Fruit fly (Drosophila melanogaster) whole organism, embryonic: ENCODE data around the gene CG9302.

Source experiments
- BtbVII ChIP-seq: fragments of 200-800 bp; sonication (Bioruptor generic); optimal IDR thresholded peaks from 3 replicates; lab custom pipeline; 2017; ENCODE audit warnings: missing biosample characterization, mild to moderate bottlenecking, missing genetic modification characterization
- CG10147 ChIP-seq: fragments of 200-800 bp; sonication (Bioruptor generic); optimal IDR thresholded peaks from 2 replicates; lab custom pipeline; 2019; ENCODE audit warnings: missing biosample characterization, mild to moderate bottlenecking, missing genetic modification characterization, moderate library complexity
- CG10565 ChIP-seq: fragments of 200-800 bp; sonication (Bioruptor generic); optimal IDR thresholded peaks from 3 replicates; lab custom pipeline; 2016; ENCODE audit warnings: missing biosample characterization, mild to moderate bottlenecking, missing genetic modification characterization
- CG11695 ChIP-seq: fragments of 200-800 bp; sonication (Bioruptor generic); IDR thresholded peaks from 3 replicates; pipeline ENCODE4 v1.3.6; 2022; ENCODE audit warnings: missing biosample characterization, missing genetic modification characterization
- CG11696 ChIP-seq: fragments of 200-800 bp; sonication (Bioruptor generic); IDR thresholded peaks from 2 replicates; pipeline ENCODE4 v1.3.6; 2022; ENCODE audit warnings: missing biosample characterization, missing genetic modification characterization
- CG12236 ChIP-seq: fragments of 200-800 bp; sonication (Bioruptor generic); optimal IDR thresholded peaks from 2 replicates; lab custom pipeline; 2016; ENCODE audit warnings: missing biosample characterization, missing genetic modification characterization
- CG13775 ChIP-seq: fragments of 200-800 bp; sonication (Bioruptor generic); optimal IDR thresholded peaks from 3 replicates; lab custom pipeline; 2017; ENCODE audit warnings: missing biosample characterization, mild to moderate bottlenecking, missing genetic modification characterization
- CG15514 ChIP-seq: fragments of 200-800 bp; sonication (Bioruptor generic); optimal IDR thresholded peaks from 3 replicates; lab custom pipeline; 2017; ENCODE audit warnings: missing biosample characterization, missing genetic modification characterization, mild to moderate bottlenecking, moderate library complexity, missing genetic modification reagents
- CG2120 ChIP-seq: fragments of 200-800 bp; sonication (Bioruptor generic); optimal IDR thresholded peaks from 3 replicates; lab custom pipeline; 2016; ENCODE audit warnings: missing biosample characterization, missing genetic modification characterization
- CG32767 ChIP-seq: fragments of 200-800 bp; sonication (Bioruptor generic); IDR thresholded peaks from 2 replicates; pipeline ENCODE4 v1.3.6; 2022; ENCODE audit warnings: missing biosample characterization, missing genetic modification characterization
- CG3281 ChIP-seq: fragments of 200-800 bp; sonication (Bioruptor generic); optimal IDR thresholded peaks from 3 replicates; lab custom pipeline; 2017; ENCODE audit warnings: missing biosample characterization, mild to moderate bottlenecking, missing genetic modification characterization
- CG4328 ChIP-seq: fragments of 200-800 bp; sonication (Bioruptor generic); optimal IDR thresholded peaks from 3 replicates; lab custom pipeline; 2017; ENCODE audit warnings: missing biosample characterization, missing genetic modification reagents, missing genetic modification characterization
- CG4360 ChIP-seq: fragments of 200-800 bp; sonication (Bioruptor generic); IDR thresholded peaks from 2 replicates; pipeline ENCODE4 v1.3.6; 2022; ENCODE audit warnings: missing biosample characterization, missing genetic modification characterization
- CG4820 ChIP-seq: fragments of 200-800 bp; sonication (Bioruptor generic); optimal IDR thresholded peaks from 3 replicates; lab custom pipeline; 2016; ENCODE audit warnings: missing biosample characterization, missing genetic modification characterization
- CG5180 ChIP-seq: fragments of 200-800 bp; sonication (Bioruptor generic); optimal IDR thresholded peaks from 3 replicates; lab custom pipeline; 2017; ENCODE audit warnings: missing biosample characterization, missing genetic modification characterization, mild to moderate bottlenecking, moderate library complexity, missing genetic modification reagents
- CG5953 ChIP-seq: fragments of 200-800 bp; sonication (Bioruptor generic); IDR thresholded peaks from 2 replicates; pipeline ENCODE4 v1.3.6; 2022; ENCODE audit warnings: missing biosample characterization, missing genetic modification characterization
- CG7271 ChIP-seq: fragments of 200-800 bp; sonication (Bioruptor generic); optimal IDR thresholded peaks from 2 replicates; lab custom pipeline; 2018; ENCODE audit warnings: missing biosample characterization, mild to moderate bottlenecking, missing genetic modification characterization, moderate library complexity
- CG7372 ChIP-seq: fragments of 200-800 bp; sonication (Bioruptor generic); IDR thresholded peaks from 2 replicates; pipeline ENCODE4 v1.3.6; 2022; ENCODE audit warnings: missing biosample characterization, missing genetic modification characterization
- CG7839 ChIP-seq: fragments of 200-800 bp; sonication (Bioruptor generic); optimal IDR thresholded peaks from 3 replicates; lab custom pipeline; 2018; ENCODE audit warnings: missing biosample characterization, mild to moderate bottlenecking, missing genetic modification characterization, moderate library complexity
- CG9817 ChIP-seq: fragments of 200-800 bp; sonication (Bioruptor generic); optimal IDR thresholded peaks from 2 replicates; lab custom pipeline; 2018; ENCODE audit warnings: missing biosample characterization, mild to moderate bottlenecking, missing genetic modification characterization, moderate library complexity
- CG9876 ChIP-seq: fragments of 200-800 bp; sonication (Bioruptor generic); optimal IDR thresholded peaks from 2 replicates; lab custom pipeline; 2016; ENCODE audit warnings: missing biosample characterization, missing genetic modification characterization
- Deaf1 ChIP-seq: fragments of 200-800 bp; optimal IDR thresholded peaks from 3 replicates; lab custom pipeline; 2019; ENCODE audit warnings: missing biosample characterization, mild to moderate bottlenecking, missing genetic modification characterization, moderate library complexity
- Elba2 ChIP-seq: fragments of 200-800 bp; sonication (Bioruptor generic); optimal IDR thresholded peaks from 3 replicates; lab custom pipeline; 2016; ENCODE audit warnings: missing biosample characterization, missing genetic modification characterization
- Fer1 ChIP-seq: fragments of 200-800 bp; sonication (Bioruptor generic); optimal IDR thresholded peaks from 2 replicates; lab custom pipeline; 2017; ENCODE audit warnings: missing biosample characterization, mild to moderate bottlenecking, missing genetic modification characterization
- Hr3 ChIP-seq: fragments of 200-800 bp; sonication (Bioruptor generic); optimal IDR thresholded peaks from 3 replicates; lab custom pipeline; 2016; ENCODE audit warnings: missing biosample characterization, missing genetic modification characterization
- Hr51 ChIP-seq, 2 experiments: fragments of 200-800 bp; sonication (Bioruptor generic); optimal IDR thresholded peaks; 2 replicates in 1 of 2; 3 replicates in 1 of 2; lab custom pipeline; 2016 to 2018; ENCODE audit warnings: missing biosample characterization in 2 of 2, missing genetic modification characterization in 2 of 2, mild to moderate bottlenecking in 1 of 2, moderate library complexity in 1 of 2
- Kr ChIP-seq: fragments of 200-800 bp; sonication (Bioruptor generic); optimal IDR thresholded peaks from 2 replicates; lab custom pipeline; 2017; ENCODE audit warnings: missing biosample characterization, mild to moderate bottlenecking, missing genetic modification characterization
- MESR4 ChIP-seq: fragments of 200-800 bp; sonication (Bioruptor generic); optimal IDR thresholded peaks from 2 replicates; lab custom pipeline; 2018; ENCODE audit warnings: missing biosample characterization, mild to moderate bottlenecking, missing genetic modification characterization, moderate library complexity
- Med ChIP-seq: fragments of 200-800 bp; sonication (Bioruptor generic); peaks from one replicate; lab custom pipeline; 2016; ENCODE audit warnings: missing biosample characterization, missing genetic modification characterization, mild to moderate bottlenecking, inconsistent platforms, moderate library complexity
- Meics ChIP-seq: fragments of 200-800 bp; sonication (Bioruptor generic); optimal IDR thresholded peaks from 2 replicates; lab custom pipeline; 2017; ENCODE audit warnings: missing biosample characterization, mild to moderate bottlenecking, missing genetic modification characterization
- Mrtf ChIP-seq: fragments of 200-800 bp; sonication (Bioruptor generic); IDR thresholded peaks from 3 replicates; pipeline ENCODE4 v1.3.6; 2022; ENCODE audit warnings: missing biosample characterization, missing genetic modification characterization
- Poxn ChIP-seq: fragments of 200-800 bp; sonication (Bioruptor generic); IDR thresholded peaks from 2 replicates; pipeline ENCODE4 v1.3.6; 2022; ENCODE audit warnings: missing biosample characterization, missing genetic modification characterization
- Sox102F ChIP-seq: fragments of 200-800 bp; sonication (Bioruptor generic); optimal IDR thresholded peaks from 2 replicates; lab custom pipeline; 2018; ENCODE audit warnings: missing biosample characterization, mild to moderate bottlenecking, missing genetic modification characterization, moderate library complexity
- Spps ChIP-seq: fragments of 200-800 bp; sonication (Bioruptor generic); optimal IDR thresholded peaks from 2 replicates; lab custom pipeline; 2018; ENCODE audit warnings: missing biosample characterization, mild to moderate bottlenecking, missing genetic modification characterization
- bcd ChIP-seq: fragments of 200-800 bp; sonication (Bioruptor generic); optimal IDR thresholded peaks from 2 replicates; lab custom pipeline; 2017; ENCODE audit warnings: missing biosample characterization, mild to moderate bottlenecking, missing genetic modification characterization
- caup ChIP-seq: fragments of 200-800 bp; sonication (Bioruptor generic); optimal IDR thresholded peaks from 3 replicates; lab custom pipeline; 2017; ENCODE audit warnings: missing biosample characterization, mild to moderate bottlenecking, missing genetic modification characterization, moderate library complexity; ENCODE audit not compliant: severe bottlenecking
- ewg ChIP-seq: fragments of 200-800 bp; sonication (Bioruptor generic); optimal IDR thresholded peaks from 3 replicates; lab custom pipeline; 2017; ENCODE audit warnings: mild to moderate bottlenecking, missing biosample characterization, missing genetic modification reagents, missing genetic modification characterization
- grau ChIP-seq: fragments of 200-800 bp; optimal IDR thresholded peaks from 3 replicates; lab custom pipeline; 2019; ENCODE audit warnings: missing biosample characterization, mild to moderate bottlenecking, missing genetic modification characterization, moderate library complexity
- hkb ChIP-seq, 2 experiments: fragments of 200-800 bp in 1 of 2; fragments of >200 bp in 1 of 2; sonication (Bioruptor generic) in 1 of 2; IDR thresholded peaks in 1 of 2; optimal IDR thresholded peaks in 1 of 2; 2 replicates each; pipeline versions ENCODE4 v1.3.6 to Lab custom; 2017 to 2022; ENCODE audit warnings: missing biosample characterization in 1 of 2, missing genetic modification characterization in 1 of 2
- kni ChIP-seq: fragments of 200-800 bp; sonication (Bioruptor generic); optimal IDR thresholded peaks from 3 replicates; lab custom pipeline; 2017; ENCODE audit warnings: mild to moderate bottlenecking, missing biosample characterization, missing genetic modification reagents, missing genetic modification characterization
- ranshi ChIP-seq: fragments of 200-800 bp; sonication (Bioruptor generic); IDR thresholded peaks from 2 replicates; pipeline ENCODE4 v1.3.6; 2022; ENCODE audit warnings: missing biosample characterization, missing genetic modification characterization
- row ChIP-seq: fragments of 200-800 bp; sonication (Bioruptor generic); IDR thresholded peaks from 3 replicates; pipeline ENCODE4 v1.3.6; 2022; ENCODE audit warnings: missing biosample characterization, missing genetic modification characterization
- sens-2 ChIP-seq: fragments of 200-800 bp; sonication (Bioruptor generic); IDR thresholded peaks from 2 replicates; pipeline ENCODE4 v1.3.6; 2022; ENCODE audit warnings: missing biosample characterization, missing genetic modification characterization
- sima ChIP-seq: fragments of 200-800 bp; sonication (Bioruptor generic); optimal IDR thresholded peaks from 2 replicates; lab custom pipeline; 2016; ENCODE audit warnings: missing biosample characterization, missing genetic modification characterization
- stc ChIP-seq: fragments of 200-800 bp; sonication (Bioruptor generic); IDR thresholded peaks from 2 replicates; pipeline ENCODE4 v1.3.6; 2022; ENCODE audit warnings: missing biosample characterization, missing genetic modification characterization
- tio ChIP-seq: fragments of 200-800 bp; sonication (Bioruptor generic); optimal IDR thresholded peaks from 2 replicates; lab custom pipeline; 2017; ENCODE audit warnings: missing biosample characterization, missing genetic modification characterization, inconsistent platforms
- unpg ChIP-seq: fragments of 200-800 bp; sonication (Bioruptor generic); optimal IDR thresholded peaks from 3 replicates; lab custom pipeline; 2018; ENCODE audit warnings: missing biosample characterization, mild to moderate bottlenecking, missing genetic modification characterization, moderate library complexity
- zen ChIP-seq: fragments of 200-800 bp; sonication (Bioruptor generic); optimal IDR thresholded peaks from 3 replicates; lab custom pipeline; 2018; ENCODE audit warnings: missing biosample characterization, mild to moderate bottlenecking, missing genetic modification characterization, moderate library complexity
- zf30C ChIP-seq: fragments of 200-800 bp; sonication (Bioruptor generic); optimal IDR thresholded peaks from 3 replicates; lab custom pipeline; 2018; ENCODE audit warnings: missing biosample characterization, mild to moderate bottlenecking, missing genetic modification characterization
- zfh1 ChIP-seq: fragments of 200-800 bp; sonication (Bioruptor generic); IDR thresholded peaks from 3 replicates; pipeline ENCODE4 v1.3.6; 2022; ENCODE audit warnings: missing biosample characterization, missing genetic modification characterization

CG9302 gene

dm6 chr2L:13399565-13399964, 21.2 kb upstream of the CG9302 start (continued):
- TF ChIP-seq CG9876 (no peak), ewg (GFP tag; lab: Kevin White, UChicago) (no peak), CG10147 (GFP tag; lab: Kevin White, UChicago) (no peak), CG2120 (peak; percentile 9), MESR4 (GFP tag; lab: Kevin White, UChicago) (no peak), Deaf1 (tag; lab: Kevin White, UChicago) (peak; percentile 64), CG7271 (tag; lab: Kevin White, UChicago) (no peak), Mrtf (no peak), CG4820 (GFP tag; lab: Kevin White, UChicago) (no peak), Poxn (GFP tag; lab: Robert Waterston, UW) (no peak), CG10565 (GFP tag; lab: Kevin White, UChicago) (no peak), stc (no peak), kni (no peak), CG7839 (tag; lab: Kevin White, UChicago) (peak; percentile 24), caup (GFP tag; lab: Kevin White, UChicago) (no peak), sens-2 (no peak), CG9817 (no peak), unpg (peak; percentile 17), row (GFP tag; lab: Robert Waterston, UW) (peak; percentile 53), CG5180 (no peak), Elba2 (GFP tag; lab: Kevin White, UChicago) (no peak), BtbVII (GFP tag; lab: Kevin White, UChicago) (no peak), CG3281 (GFP tag; lab: Kevin White, UChicago) (peak; percentile 11), Fer1 (no peak), zfh1 (GFP tag; lab: Robert Waterston, UW) (no peak), tio (no peak), bcd (GFP tag; lab: Kevin White, UChicago) (no peak), CG11696 (GFP tag; lab: Robert Waterston, UW) (no peak), hkb (optimal IDR thresholded peaks at IDR 0.05; lab: Kevin White, UChicago) (no peak), hkb (GFP tag; IDR thresholded peaks at IDR 0.05; lab: Robert Waterston, UW) (0 out of 2 replicates have a peak, but pooled peaks have one; percentile 11), CG15514 (GFP tag; lab: Kevin White, UChicago) (peak; percentile 3), Hr51 (GFP tag; optimal IDR thresholded peaks at IDR 0.05; lab: Kevin White, UChicago) (peak in 1 of 2 experiments; percentile 11), Meics (GFP tag; lab: Kevin White, UChicago) (peak; percentile 3), zen (tag; lab: Kevin White, UChicago) (no peak), CG13775 (GFP tag; lab: Kevin White, UChicago) (peak; percentile 5), Kr (GFP tag; lab: Kevin White, UChicago) (no peak), Sox102F (GFP tag; lab: Kevin White, UChicago) (peak; percentile 16), ranshi (GFP tag; lab: Robert Waterston, UW) (no peak), Spps (tag; lab: Kevin White, UChicago) (no peak), Med (GFP tag; lab: Kevin White, UChicago) (peak; percentile 69), CG4360 (GFP tag; lab: Robert Waterston, UW) (no peak), CG11695 (GFP tag; lab: Robert Waterston, UW) (0 out of 3 replicates have a peak, but pooled peaks have one; percentile 17), CG7372 (GFP tag; lab: Robert Waterston, UW) (no peak), zf30C (GFP tag; lab: Kevin White, UChicago) (peak; percentile 15), Hr3 (GFP tag; lab: Kevin White, UChicago) (no peak), grau (tag; lab: Kevin White, UChicago) (peak; percentile 29), CG32767 (GFP tag; lab: Robert Waterston, UW) (no peak), CG5953 (no peak), CG4328 (GFP tag; lab: Kevin White, UChicago) (no peak), CG12236 (GFP tag; lab: Kevin White, UChicago) (no peak), sima (GFP tag; lab: Kevin White, UChicago) (no peak)
